Worm (Caenorhabditis elegans) whole organism, L3 larva: ENCODE data around the gene pqn-63.

Experiments used
- fos-1 ChIP-seq: fragments of 150-350 bp; optimal IDR thresholded peaks from 2 replicates; lab custom pipeline; 2014; ENCODE audit warnings: missing biosample characterization, missing genetic modification characterization
- lin-39 ChIP-seq: fragments of 150-350 bp; optimal IDR thresholded peaks from 2 replicates; lab custom pipeline; 2018; ENCODE audit warnings: missing biosample characterization, missing genetic modification reagents, missing genetic modification characterization
- nfya-1 ChIP-seq: sonication (generic microtip); optimal IDR thresholded peaks from 2 replicates; lab custom pipeline; 2017; ENCODE audit warnings: missing genetic modification characterization, mild to moderate bottlenecking, missing compliant biosample characterization, antibody characterized with exemption, moderate library complexity; ENCODE audit not compliant: insufficient read depth
- nhr-77 ChIP-seq: fragments of 150-350 bp; optimal IDR thresholded peaks from 2 replicates; lab custom pipeline; 2014; ENCODE audit warnings: missing biosample characterization, missing genetic modification characterization

The pqn-63 gene

ce11 chrV:9666394-9666793, 50.6 kb downstream of the pqn-63 start, which contains the start of gene ZK287.1:
TSS of gene ZK287.1 (plus strand) at chrV:9666694.
- peak; percentile 15 for TF ChIP-seq lin-39 (tag; lab: Kevin White, UChicago)
- TF ChIP-seq nhr-77: no peak
- TF ChIP-seq fos-1 (tag; lab: Kevin White, UChicago): no peak
- peak; percentile 27 for TF ChIP-seq nfya-1 (tag; lab: Kevin White, UChicago)
